Worm (Caenorhabditis elegans): ENCODE results near the gene mcm-5.

Gene mcm-5

DNA sequence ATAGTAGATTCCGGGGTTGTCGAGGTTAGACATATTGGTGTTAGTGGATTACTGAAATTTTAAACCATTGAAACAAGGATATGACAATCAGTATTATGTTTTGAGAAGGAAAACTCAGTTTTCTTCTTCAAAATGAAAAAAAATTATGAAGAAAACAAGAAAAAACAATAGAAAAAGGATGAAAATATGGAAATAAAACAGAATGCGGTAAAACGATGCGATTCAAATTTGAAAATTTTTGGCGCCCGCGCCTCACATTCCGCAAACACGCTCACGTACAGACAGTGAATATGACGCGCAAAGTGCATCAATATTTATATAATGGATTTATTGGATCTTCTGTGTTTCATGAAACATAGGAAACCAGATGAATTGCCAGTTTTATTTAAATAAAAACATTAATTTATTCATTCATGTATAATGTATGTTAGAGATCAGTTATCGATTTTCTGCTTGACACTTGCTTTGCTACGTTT, at the start of gene mcm-5:
Gene mcm-5 (minus strand): TSS at position 51 of the 476 bp plus-strand sequence.
- no peak for TF ChIP-seq ceh-16 (tag; optimal IDR thresholded peaks at IDR 0.05)
- no peak for TF ChIP-seq aly-2 (tag; optimal IDR thresholded peaks at IDR 0.05)
- no peak for TF ChIP-seq ama-1 (optimal IDR thresholded peaks at IDR 0.05)
- no peak for TF ChIP-seq ceh-82 (tag; optimal IDR thresholded peaks at IDR 0.05)
- TF ChIP-seq R02D3.7 (tag; optimal IDR thresholded peaks at IDR 0.05), result no peak
- TF ChIP-seq jun-1 (tag; optimal IDR thresholded peaks at IDR 0.05), result no peak
- TF ChIP-seq lin-15B (tag; optimal IDR thresholded peaks at IDR 0.05), result peak; percentile 50
- TF ChIP-seq pha-4 (tag; optimal IDR thresholded peaks at IDR 0.05), result peak; percentile 69
- TF ChIP-seq nhr-77 (tag; optimal IDR thresholded peaks at IDR 0.05), result no peak
- TF ChIP-seq elt-3 (tag; optimal IDR thresholded peaks at IDR 0.05), result no peak
- peak; percentile 56 for TF ChIP-seq nfya-1 (tag; optimal IDR thresholded peaks at IDR 0.05; ENCODE audit: insufficient read depth)
- no peak for TF ChIP-seq fos-1 (tag; optimal IDR thresholded peaks at IDR 0.05)
- TF ChIP-seq skn-1 (tag; optimal IDR thresholded peaks at IDR 0.05), result no peak
- peak; percentile 37 for TF ChIP-seq lin-39 (tag; optimal IDR thresholded peaks at IDR 0.05)
- peak; percentile 50 for TF ChIP-seq hmg-11 (tag; optimal IDR thresholded peaks at IDR 0.05)
- TF ChIP-seq zag-1 (tag; optimal IDR thresholded peaks at IDR 0.05), result no peak
- no peak for TF ChIP-seq tbx-2 (tag; optimal IDR thresholded peaks at IDR 0.05)
- TF ChIP-seq egl-5 (tag; optimal IDR thresholded peaks at IDR 0.05), result no peak
- TF ChIP-seq elt-1 (tag; optimal IDR thresholded peaks at IDR 0.05), result no peak
- TF ChIP-seq nhr-25 (tag; optimal IDR thresholded peaks at IDR 0.05), result peak; percentile 36
- no peak for TF ChIP-seq unc-39 (tag; optimal IDR thresholded peaks at IDR 0.05)
- TF ChIP-seq fkh-2 (tag; optimal IDR thresholded peaks at IDR 0.05), result no peak
- no peak for TF ChIP-seq ceh-9 (tag; optimal IDR thresholded peaks at IDR 0.05)
- TF ChIP-seq nhr-43 (tag; optimal IDR thresholded peaks at IDR 0.05; ENCODE audit: poor library complexity, severe bottlenecking), result no peak
- no peak for TF ChIP-seq snpc-4 (tag; optimal IDR thresholded peaks at IDR 0.05)
- no peak for TF ChIP-seq eor-1 (tag; optimal IDR thresholded peaks at IDR 0.05)
- TF ChIP-seq nhr-67 (tag; optimal IDR thresholded peaks at IDR 0.05), result no peak
- TF ChIP-seq daf-12 (tag; optimal IDR thresholded peaks at IDR 0.05), result no peak
- TF ChIP-seq ceh-28 (tag; optimal IDR thresholded peaks at IDR 0.05), result peak; percentile 26
- peak; percentile 31 for TF ChIP-seq nhr-23 (tag; optimal IDR thresholded peaks at IDR 0.05)
- TF ChIP-seq sea-2 (GFP tag; optimal IDR thresholded peaks at IDR 0.05), result no peak
- TF ChIP-seq unc-62 (GFP tag; optimal IDR thresholded peaks at IDR 0.05), result no peak
- TF ChIP-seq egl-27 (tag; optimal IDR thresholded peaks at IDR 0.05), result no peak
- no peak for TF ChIP-seq mdl-1 (tag; optimal IDR thresholded peaks at IDR 0.05)
- no peak for TF ChIP-seq fkh-10 (GFP tag; optimal IDR thresholded peaks at IDR 0.05)
- no peak for TF ChIP-seq nhr-28 (tag; optimal IDR thresholded peaks at IDR 0.05)
- TF ChIP-seq nhr-11 (tag; optimal IDR thresholded peaks at IDR 0.05), result no peak
- TF ChIP-seq mml-1 (tag; optimal IDR thresholded peaks at IDR 0.05), result no peak
- TF ChIP-seq nhr-237 (tag; optimal IDR thresholded peaks at IDR 0.05), result no peak
- TF ChIP-seq ztf-4 (tag; optimal IDR thresholded peaks at IDR 0.05), result no peak
- no peak for TF ChIP-seq nhr-76 (tag; optimal IDR thresholded peaks at IDR 0.05)
- TF ChIP-seq pqm-1 (tag; optimal IDR thresholded peaks at IDR 0.05), result no peak
- no peak for TF ChIP-seq ZK546.5 (tag; optimal IDR thresholded peaks at IDR 0.05)
- no peak for TF ChIP-seq nhr-12 (tag; optimal IDR thresholded peaks at IDR 0.05)
- no peak for TF ChIP-seq ztf-11 (tag; optimal IDR thresholded peaks at IDR 0.05)
- TF ChIP-seq lsy-12 (tag; optimal IDR thresholded peaks at IDR 0.05), result no peak
- TF ChIP-seq elt-2 (tag; optimal IDR thresholded peaks at IDR 0.05), result no peak

DNA sequence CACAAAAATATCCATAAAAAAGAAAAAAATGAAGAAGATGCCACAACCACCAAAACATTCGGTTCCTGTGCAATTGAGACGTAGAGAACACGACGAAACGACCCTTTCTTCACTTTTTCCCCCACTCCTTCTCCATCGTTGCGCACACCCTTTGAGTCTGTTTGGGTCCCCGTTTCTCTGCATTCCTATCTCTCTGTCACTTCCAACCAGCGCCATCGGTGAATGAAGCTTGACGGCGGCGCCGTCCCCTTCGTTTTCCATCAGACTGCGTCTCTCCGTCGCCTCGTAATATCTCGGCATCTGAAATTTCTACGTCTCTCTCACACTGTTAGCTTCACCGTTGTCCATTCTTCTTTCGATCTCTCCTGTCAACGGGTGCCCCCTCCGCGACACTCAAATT, 44.5 kb upstream of the mcm-5 start:
- TF ChIP-seq fos-1 (tag; optimal IDR thresholded peaks at IDR 0.05) (no peak), hmg-11 (tag; optimal IDR thresholded peaks at IDR 0.05) (peak; percentile 93), eor-1 (tag; optimal IDR thresholded peaks at IDR 0.05) (no peak), ceh-28 (tag; optimal IDR thresholded peaks at IDR 0.05) (no peak), nhr-237 (tag; optimal IDR thresholded peaks at IDR 0.05) (no peak), ztf-4 (tag; optimal IDR thresholded peaks at IDR 0.05) (no peak), ceh-82 (tag; optimal IDR thresholded peaks at IDR 0.05) (no peak), nhr-11 (tag; optimal IDR thresholded peaks at IDR 0.05) (no peak), nfya-1 (tag; optimal IDR thresholded peaks at IDR 0.05; ENCODE audit: insufficient read depth) (peak; percentile 81), mdl-1 (tag; optimal IDR thresholded peaks at IDR 0.05) (no peak), lin-39 (tag; optimal IDR thresholded peaks at IDR 0.05) (peak; percentile 48), egl-5 (tag; optimal IDR thresholded peaks at IDR 0.05) (peak; percentile 40), lin-15B (tag; optimal IDR thresholded peaks at IDR 0.05) (peak; percentile 13), fkh-10 (GFP tag; optimal IDR thresholded peaks at IDR 0.05) (no peak), ceh-16 (tag; optimal IDR thresholded peaks at IDR 0.05) (no peak), fkh-2 (tag; optimal IDR thresholded peaks at IDR 0.05) (no peak), nhr-23 (tag; optimal IDR thresholded peaks at IDR 0.05) (no peak), ceh-9 (tag; optimal IDR thresholded peaks at IDR 0.05) (no peak), snpc-4 (tag; optimal IDR thresholded peaks at IDR 0.05) (peak; percentile 10), nhr-25 (tag; optimal IDR thresholded peaks at IDR 0.05) (peak; percentile 29), egl-27 (tag; optimal IDR thresholded peaks at IDR 0.05) (no peak)
